Worm (Caenorhabditis elegans) whole organism, late embryonic: ENCODE results near the gene repo-1.

Experiments
- C08G9.2 ChIP-seq: sonication (generic microtip); optimal IDR thresholded peaks from 2 replicates; lab custom pipeline; 2016; ENCODE audit warnings: mild to moderate bottlenecking, missing genetic modification characterization, moderate library complexity, missing compliant biosample characterization
- K02D7.2 ChIP-seq: sonication (generic microtip); optimal IDR thresholded peaks from 2 replicates; lab custom pipeline; 2017; ENCODE audit warnings: mild to moderate bottlenecking, missing genetic modification characterization, missing compliant biosample characterization
- K09A11.1 ChIP-seq: sonication (generic microtip); optimal IDR thresholded peaks from 2 replicates; lab custom pipeline; 2017; ENCODE audit warnings: antibody characterized with exemption, mild to moderate bottlenecking, missing genetic modification characterization, missing compliant biosample characterization; ENCODE audit not compliant: insufficient read depth
- T23F11.4 ChIP-seq: fragments of 200-800 bp; sonication (Bioruptor generic); optimal IDR thresholded peaks from 2 replicates; lab custom pipeline; 2018; ENCODE audit warnings: mild to moderate bottlenecking, missing genetic modification characterization, missing compliant biosample characterization
- ceh-14 ChIP-seq: sonication (generic microtip); optimal IDR thresholded peaks from 2 replicates; lab custom pipeline; 2016; ENCODE audit warnings: missing genotype, missing genetic modification characterization, missing compliant biosample characterization
- ceh-18 ChIP-seq: sonication (generic microtip); optimal IDR thresholded peaks from 2 replicates; lab custom pipeline; 2016; ENCODE audit warnings: missing genetic modification characterization, missing compliant biosample characterization
- ceh-2 ChIP-seq: sonication (generic microtip); optimal IDR thresholded peaks from 2 replicates; lab custom pipeline; 2016; ENCODE audit warnings: missing genotype, missing genetic modification characterization, missing compliant biosample characterization
- ceh-22 ChIP-seq: sonication (generic microtip); optimal IDR thresholded peaks from 2 replicates; lab custom pipeline; 2017; ENCODE audit warnings: missing biosample characterization, missing genetic modification characterization
- ceh-24 ChIP-seq: sonication (generic microtip); optimal IDR thresholded peaks from 2 replicates; lab custom pipeline; 2016; ENCODE audit warnings: mild to moderate bottlenecking, missing genetic modification characterization, missing compliant biosample characterization
- ceh-31 ChIP-seq: sonication (generic microtip); optimal IDR thresholded peaks from 2 replicates; lab custom pipeline; 2016; ENCODE audit warnings: missing genetic modification characterization, missing compliant biosample characterization
- ceh-45 ChIP-seq: fragments of 200-800 bp; sonication (Bioruptor generic); IDR thresholded peaks from 2 replicates; pipeline ENCODE4 v1.3.6; 2022; ENCODE audit warnings: missing genetic modification reagents, missing genetic modification characterization, missing compliant biosample characterization
- ceh-48 ChIP-seq: sonication (generic microtip); optimal IDR thresholded peaks from 2 replicates; lab custom pipeline; 2016; ENCODE audit warnings: missing genetic modification characterization, inconsistent platforms, missing compliant biosample characterization
- ceh-9 ChIP-seq: sonication (generic microtip); optimal IDR thresholded peaks from 2 replicates; lab custom pipeline; 2016; ENCODE audit warnings: mild to moderate bottlenecking, missing genetic modification characterization, inconsistent platforms, missing compliant biosample characterization
- dve-1 ChIP-seq: sonication (generic microtip); optimal IDR thresholded peaks from 2 replicates; lab custom pipeline; 2017; ENCODE audit warnings: antibody characterized with exemption, mild to moderate bottlenecking, missing genetic modification characterization, missing compliant biosample characterization
- elt-2 ChIP-seq: sonication (generic microtip); optimal IDR thresholded peaks from 2 replicates; lab custom pipeline; 2016; ENCODE audit warnings: missing genetic modification reagents, missing genetic modification characterization, missing compliant biosample characterization
- ets-4 ChIP-seq: sonication (generic microtip); optimal IDR thresholded peaks from 2 replicates; lab custom pipeline; 2016; ENCODE audit warnings: missing genetic modification characterization, missing compliant biosample characterization
- fkh-6 ChIP-seq: sonication (generic microtip); optimal IDR thresholded peaks from 2 replicates; lab custom pipeline; 2016; ENCODE audit warnings: missing genetic modification characterization, missing compliant biosample characterization
- gmeb-2 ChIP-seq: sonication (generic microtip); optimal IDR thresholded peaks from 2 replicates; lab custom pipeline; 2016; ENCODE audit warnings: missing genetic modification characterization, inconsistent platforms, missing compliant biosample characterization
- hlh-13 ChIP-seq: fragments of 200-800 bp; sonication (Bioruptor generic); optimal IDR thresholded peaks from 2 replicates; lab custom pipeline; 2018; ENCODE audit warnings: mild to moderate bottlenecking, missing genetic modification characterization, missing compliant biosample characterization
- hlh-15 ChIP-seq: sonication (generic microtip); optimal IDR thresholded peaks from 2 replicates; lab custom pipeline; 2016; ENCODE audit warnings: missing genetic modification characterization, missing compliant biosample characterization
- hlh-30 ChIP-seq: sonication (generic microtip); optimal IDR thresholded peaks from 2 replicates; lab custom pipeline; 2017; ENCODE audit warnings: antibody characterized with exemption, missing genetic modification characterization, missing compliant biosample characterization; ENCODE audit not compliant: insufficient read depth
- hlh-6 ChIP-seq: sonication (generic microtip); optimal IDR thresholded peaks from 2 replicates; lab custom pipeline; 2016; ENCODE audit warnings: missing genotype, missing genetic modification characterization, missing compliant biosample characterization
- hlh-8 ChIP-seq: sonication (generic microtip); optimal IDR thresholded peaks from 2 replicates; lab custom pipeline; 2016; ENCODE audit warnings: missing genotype, missing genetic modification characterization, missing compliant biosample characterization
- lim-6 ChIP-seq: sonication (generic microtip); optimal IDR thresholded peaks from 2 replicates; lab custom pipeline; 2016; ENCODE audit warnings: missing genetic modification characterization, missing compliant biosample characterization
- lin-11 ChIP-seq: fragments of 200-800 bp; sonication (Bioruptor generic); optimal IDR thresholded peaks from 2 replicates; lab custom pipeline; 2018; ENCODE audit warnings: mild to moderate bottlenecking, missing genetic modification characterization, missing compliant biosample characterization
- nfya-1 ChIP-seq: sonication (generic microtip); optimal IDR thresholded peaks from 2 replicates; lab custom pipeline; 2017; ENCODE audit warnings: missing genetic modification characterization, mild to moderate bottlenecking, missing compliant biosample characterization, antibody characterized with exemption, moderate library complexity
- nhr-11 ChIP-seq: fragments of 150-350 bp; optimal IDR thresholded peaks from 2 replicates; lab custom pipeline; 2014; ENCODE audit warnings: missing biosample characterization, missing genetic modification characterization
- nhr-232 ChIP-seq: sonication (generic microtip); optimal IDR thresholded peaks from 2 replicates; lab custom pipeline; 2016; ENCODE audit warnings: missing genetic modification characterization, missing compliant biosample characterization
- npax-4 ChIP-seq: sonication (generic microtip); optimal IDR thresholded peaks from 2 replicates; lab custom pipeline; 2016; ENCODE audit warnings: missing genetic modification characterization, missing compliant biosample characterization
- pag-3 ChIP-seq: sonication (generic microtip); optimal IDR thresholded peaks from 2 replicates; lab custom pipeline; 2016; ENCODE audit warnings: missing compliant biosample characterization, missing genetic modification characterization, borderline replicate concordance
- pax-1 ChIP-seq: fragments of 150-350 bp; optimal IDR thresholded peaks from 2 replicates; lab custom pipeline; 2014; ENCODE audit warnings: missing biosample characterization, missing genetic modification characterization
- pha-2 ChIP-seq: sonication (generic microtip); optimal IDR thresholded peaks from 2 replicates; lab custom pipeline; 2017; ENCODE audit warnings: mild to moderate bottlenecking, missing genetic modification characterization, missing compliant biosample characterization
- ref-2 ChIP-seq: sonication (generic microtip); optimal IDR thresholded peaks from 2 replicates; lab custom pipeline; 2016; ENCODE audit warnings: missing genetic modification characterization, missing compliant biosample characterization
- rnt-1 ChIP-seq: sonication (generic microtip); optimal IDR thresholded peaks from 2 replicates; lab custom pipeline; 2016; ENCODE audit warnings: missing genetic modification characterization, missing compliant biosample characterization
- sox-2 ChIP-seq: fragments of 200-800 bp; sonication (Bioruptor generic); IDR thresholded peaks from 2 replicates; pipeline ENCODE4 v1.3.6; 2022; ENCODE audit warnings: missing genetic modification reagents, missing genetic modification characterization, missing compliant biosample characterization
- unc-3 ChIP-seq, 2 experiments: fragments of 200-800 bp in 1 of 2; sonication (Bioruptor generic) in 1 of 2; sonication (generic microtip) in 1 of 2; conservative IDR thresholded peaks in 1 of 2; optimal IDR thresholded peaks in 1 of 2; 2 replicates each; pipeline versions ENCODE4 v1.3.6 to Lab custom; 2016 to 2022; ENCODE audit warnings: missing compliant biosample characterization in 2 of 2, missing genetic modification characterization in 2 of 2, missing genetic modification reagents in 1 of 2
- unc-42 ChIP-seq: sonication (generic microtip); optimal IDR thresholded peaks from 2 replicates; lab custom pipeline; 2016; ENCODE audit warnings: missing genotype, missing genetic modification characterization, missing compliant biosample characterization
- unc-55 ChIP-seq: sonication (generic microtip); optimal IDR thresholded peaks from 2 replicates; lab custom pipeline; 2017; ENCODE audit warnings: missing biosample characterization, missing genetic modification reagents, missing genetic modification characterization
- unc-86 ChIP-seq: sonication (generic microtip); optimal IDR thresholded peaks from 2 replicates; lab custom pipeline; 2016; ENCODE audit warnings: missing genetic modification characterization, missing compliant biosample characterization
- ztf-16 ChIP-seq: sonication (generic microtip); optimal IDR thresholded peaks from 2 replicates; lab custom pipeline; 2017; ENCODE audit warnings: missing genetic modification characterization, missing compliant biosample characterization

Gene repo-1

ce11 chrIV:12078907-12079523 lies 5.3 kb upstream of the repo-1 start, which contains the start of gene lex-1:
TSS of gene lex-1 (plus strand) at chrIV:12079473.
- peak; percentile 27 for TF ChIP-seq unc-42 (tag; lab: Kevin White, UChicago)
- TF ChIP-seq ceh-31 = peak; percentile 26
- no peak for TF ChIP-seq C08G9.2
- no peak for TF ChIP-seq ceh-14
- TF ChIP-seq nfya-1 (tag; lab: Kevin White, UChicago) = peak; percentile 38
- TF ChIP-seq hlh-13 (GFP tag; lab: Kevin White, UChicago) = no peak
- TF ChIP-seq hlh-30 (tag; lab: Kevin White, UChicago) = peak; percentile 75

ce11 chrIV:12080807-12081206 lies 3.5 kb upstream of the repo-1 start:
- TF ChIP-seq unc-3 (GFP tag; conservative IDR thresholded peaks at IDR 0.05; lab: Robert Waterston, UW) (no peak), unc-3 (tag; optimal IDR thresholded peaks at IDR 0.05; lab: Kevin White, UChicago) (no peak), ceh-45 (GFP tag; lab: Robert Waterston, UW) (no peak), gmeb-2 (no peak), nhr-232 (tag; lab: Kevin White, UChicago) (no peak), T23F11.4 (GFP tag; lab: Kevin White, UChicago) (no peak), lin-11 (no peak), hlh-15 (tag; lab: Kevin White, UChicago) (no peak), elt-2 (tag; lab: Kevin White, UChicago) (no peak), unc-42 (tag; lab: Kevin White, UChicago) (no peak), lim-6 (no peak), hlh-6 (tag; lab: Kevin White, UChicago) (no peak), ceh-14 (no peak), nhr-11 (tag; lab: Kevin White, UChicago) (no peak), hlh-30 (tag; lab: Kevin White, UChicago) (no peak), dve-1 (tag; lab: Kevin White, UChicago) (no peak), pag-3 (tag; lab: Kevin White, UChicago) (no peak), rnt-1 (no peak)

- TF ChIP-seq K02D7.2 (tag; lab: Kevin White, UChicago) (no peak), fkh-6 (no peak), pha-2 (tag; lab: Kevin White, UChicago) (no peak), pax-1 (tag; lab: Kevin White, UChicago) (no peak), lim-6 (no peak), unc-55 (GFP tag; lab: Kevin White, UChicago) (no peak)
Observed at ce11 chrIV:12084587-12084986, 309 bp downstream of the repo-1 start.

- no peak for TF ChIP-seq lim-6
- TF ChIP-seq, all 69 proteins: peak for 0
Observed at ce11 chrIV:12085120-12085519, 842 bp downstream of the repo-1 start, which contains the start of gene rbm-34. TSS of gene rbm-34 (plus strand) at chrIV:12085420.

ce11 chrIV:12086498-12086897 lies 2.2 kb downstream of the repo-1 start:
- peak; percentile 68 for TF ChIP-seq hlh-30 (tag; lab: Kevin White, UChicago)
- peak; percentile 65 for TF ChIP-seq ceh-2
- peak; percentile 46 for TF ChIP-seq lin-11
- TF ChIP-seq ref-2 (tag; lab: Kevin White, UChicago) = peak; percentile 48
- peak; percentile 59 for TF ChIP-seq C08G9.2
- peak; percentile 19 for TF ChIP-seq ceh-18
- TF ChIP-seq pag-3 (tag; lab: Kevin White, UChicago) = no peak
- no peak for TF ChIP-seq hlh-8 (tag; lab: Kevin White, UChicago)
- TF ChIP-seq unc-55 (GFP tag; lab: Kevin White, UChicago) = no peak
- TF ChIP-seq unc-86 (tag; lab: Kevin White, UChicago) = no peak
- TF ChIP-seq hlh-6 (tag; lab: Kevin White, UChicago) = peak; percentile 67
- TF ChIP-seq ets-4 (tag; lab: Kevin White, UChicago) = no peak
- peak; percentile 32 for TF ChIP-seq npax-4
- TF ChIP-seq ztf-16 (tag; lab: Kevin White, UChicago) = peak; percentile 63
- TF ChIP-seq pax-1 (tag; lab: Kevin White, UChicago) = no peak
- TF ChIP-seq T23F11.4 (GFP tag; lab: Kevin White, UChicago) = peak; percentile 66
- peak; percentile 12 for TF ChIP-seq K09A11.1 (tag; lab: Kevin White, UChicago)
- peak; percentile 69 for TF ChIP-seq elt-2 (tag; lab: Kevin White, UChicago)
- no peak for TF ChIP-seq nhr-11 (tag; lab: Kevin White, UChicago)
- peak; percentile 62 for TF ChIP-seq fkh-6
- peak; percentile 25; the same call in 1 of the 2 replicates for TF ChIP-seq sox-2
- TF ChIP-seq ceh-9 (tag; lab: Kevin White, UChicago) = no peak
- peak; percentile 23 for TF ChIP-seq ceh-31
- TF ChIP-seq unc-3 (GFP tag; conservative IDR thresholded peaks at IDR 0.05; lab: Robert Waterston, UW) = no peak
- peak; percentile 4 for TF ChIP-seq unc-3 (tag; optimal IDR thresholded peaks at IDR 0.05; lab: Kevin White, UChicago)
- no peak for TF ChIP-seq ceh-22 (tag; lab: Kevin White, UChicago)
- peak; percentile 22 for TF ChIP-seq ceh-24
- TF ChIP-seq dve-1 (tag; lab: Kevin White, UChicago) = no peak
- peak; percentile 36 for TF ChIP-seq ceh-48 (tag; lab: Kevin White, UChicago)
